Comparison of ENCODE assay signal across 2 fruit fly cellular contexts in the genomic region with DNA sequence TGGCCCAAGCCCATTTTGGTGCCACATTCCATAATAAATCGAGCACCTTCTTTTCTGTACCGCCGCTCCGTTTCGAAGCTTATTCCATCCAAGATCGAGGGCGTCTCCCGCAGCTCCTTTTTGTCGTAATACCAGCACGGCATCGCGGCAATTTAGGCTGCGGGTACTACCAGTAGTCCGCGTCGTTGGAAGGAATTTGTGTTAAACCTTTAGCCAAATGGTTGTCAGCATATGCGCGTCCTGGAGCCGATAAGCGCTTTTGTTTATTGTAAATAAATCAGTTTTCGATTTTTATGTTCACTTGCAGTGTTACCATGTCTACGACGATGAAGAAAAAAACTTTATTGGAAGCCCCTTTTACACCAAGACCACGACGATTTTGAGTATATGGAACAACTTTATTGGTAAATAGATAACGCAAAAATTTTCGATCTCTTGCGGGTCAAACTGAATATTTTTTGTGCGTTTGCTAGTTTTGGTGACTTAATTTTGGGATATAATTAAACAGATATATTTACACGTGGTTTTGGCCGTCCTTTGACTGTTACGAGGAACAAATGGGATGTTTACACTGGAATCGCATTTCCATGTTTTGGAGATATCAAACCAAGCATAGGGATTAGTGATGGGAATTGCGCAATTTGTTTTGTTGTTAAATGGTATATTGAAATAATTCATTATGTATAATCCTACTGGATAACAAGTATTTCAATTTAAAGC.
A peak's percentile ranks its signal among the peaks of the same experiment; 100 is the strongest.
TF ChIP-seq lines count a peak whose summit lies in the region.

A gene (minus strand): TSS at position 562 of the 720 bp plus-strand sequence.

TF ChIP-seq in whole organism, embryonic, 481 proteins besides CTCF, POLR2A, EP300 and RAD21 (continued from another document and continues in another):
- TF ChIP-seq D (optimal IDR thresholded peaks at IDR 0.05; lab: Kevin White, UChicago) (no peak), D (GFP tag; optimal IDR thresholded peaks at IDR 0.05; lab: Kevin White, UChicago) (no peak), grau (tag; optimal IDR thresholded peaks at IDR 0.05; lab: Kevin White, UChicago) (peak; percentile 11), CG32767 (GFP tag; IDR thresholded peaks at IDR 0.05; lab: Robert Waterston, UW) (no peak), Bdp1 (GFP tag; optimal IDR thresholded peaks at IDR 0.05; lab: Kevin White, UChicago) (no peak), ken (GFP tag; IDR thresholded peaks at IDR 0.05; lab: Robert Waterston, UW) (no peak), Hsf (GFP tag; optimal IDR thresholded peaks at IDR 0.05; lab: Kevin White, UChicago) (peak; percentile 10), CG1602 (GFP tag; optimal IDR thresholded peaks at IDR 0.05; lab: Kevin White, UChicago) (peak; percentile 18), CG9797 (GFP tag; optimal IDR thresholded peaks at IDR 0.05; lab: Kevin White, UChicago) (peak; percentile 26), CG13424 (tag; optimal IDR thresholded peaks at IDR 0.05; lab: Kevin White, UChicago) (peak; percentile 9), Sry-δ (GFP tag; optimal IDR thresholded peaks at IDR 0.05; lab: Kevin White, UChicago) (peak; percentile 67), CG15479 (GFP tag; optimal IDR thresholded peaks at IDR 0.05; lab: Kevin White, UChicago) (peak; percentile 22), CG42726 (GFP tag; IDR thresholded peaks at IDR 0.05; lab: Robert Waterston, UW; ENCODE audit: partially characterized antibody) (no peak), fu2 (GFP tag; optimal IDR thresholded peaks at IDR 0.05; lab: Kevin White, UChicago) (peak; percentile 23), CG4617 (GFP tag; optimal IDR thresholded peaks at IDR 0.05; lab: Kevin White, UChicago; ENCODE audit: borderline replicate concordance) (peak; percentile 66), ATbp (GFP tag; optimal IDR thresholded peaks at IDR 0.05; lab: Kevin White, UChicago) (no peak), CG7556 (GFP tag; optimal IDR thresholded peaks at IDR 0.05; lab: Kevin White, UChicago) (no peak), amos (GFP tag; IDR thresholded peaks at IDR 0.05; lab: Robert Waterston, UW; ENCODE audit: partially characterized antibody) (no peak), CG8290 (GFP tag; optimal IDR thresholded peaks at IDR 0.05; lab: Kevin White, UChicago) (peak; percentile 9), CG8290 (tag; optimal IDR thresholded peaks at IDR 0.05; lab: Kevin White, UChicago) (peak in 1 of 2 experiments; percentile 53), ssp (GFP tag; IDR thresholded peaks at IDR 0.05; lab: Robert Waterston, UW) (peak; percentile 96), sens (GFP tag; lab: Kevin White, UChicago) (peak; percentile 86), nmo (GFP tag; optimal IDR thresholded peaks at IDR 0.05; lab: Kevin White, UChicago) (peak; percentile 50), YL-1 (GFP tag; optimal IDR thresholded peaks at IDR 0.05; lab: Kevin White, UChicago) (peak; percentile 1), CG2199 (GFP tag; IDR thresholded peaks at IDR 0.05; lab: Robert Waterston, UW) (0 out of 3 replicates have a peak, but pooled peaks have one; percentile 64), CG9817 (tag; optimal IDR thresholded peaks at IDR 0.05; lab: Kevin White, UChicago) (peak; percentile 18), gem (tag; optimal IDR thresholded peaks at IDR 0.05; lab: Kevin White, UChicago) (peak; percentile 43), Tbp (GFP tag; optimal IDR thresholded peaks at IDR 0.05; lab: Kevin White, UChicago) (no peak), prd (optimal IDR thresholded peaks at IDR 0.05; lab: Kevin White, UChicago) (no peak), prd (GFP tag; IDR thresholded peaks at IDR 0.05; lab: Robert Waterston, UW) (peak; percentile 43; the same call in 1 of the 3 replicates), Chrac-16 (GFP tag; optimal IDR thresholded peaks at IDR 0.05; lab: Kevin White, UChicago) (no peak), CG43689 (GFP tag; IDR thresholded peaks at IDR 0.05; lab: Robert Waterston, UW) (no peak), Dbx (GFP tag; IDR thresholded peaks at IDR 0.05; lab: Robert Waterston, UW) (no peak), CG14710 (tag; optimal IDR thresholded peaks at IDR 0.05; lab: Kevin White, UChicago) (peak; percentile 46), CG10543 (GFP tag; optimal IDR thresholded peaks at IDR 0.05; lab: Kevin White, UChicago) (no peak), CG33213 (GFP tag; optimal IDR thresholded peaks at IDR 0.05; lab: Kevin White, UChicago) (peak; percentile 13), Neu2 (GFP tag; optimal IDR thresholded peaks at IDR 0.05; lab: Kevin White, UChicago; ENCODE audit: borderline replicate concordance) (peak; percentile 68), eve (GFP tag; optimal IDR thresholded peaks at IDR 0.05; lab: Kevin White, UChicago) (peak in 1 of 2 experiments; percentile 51), CG2120 (GFP tag; optimal IDR thresholded peaks at IDR 0.05; lab: Kevin White, UChicago) (peak; percentile 39), Dfd (GFP tag; optimal IDR thresholded peaks at IDR 0.05; lab: Kevin White, UChicago) (peak in 1 of 2 experiments; percentile 29), CG10366 (GFP tag; IDR thresholded peaks at IDR 0.05; lab: Robert Waterston, UW) (no peak), CoRest (tag; optimal IDR thresholded peaks at IDR 0.05; lab: Kevin White, UChicago) (peak; percentile 42), Mad (GFP tag; optimal IDR thresholded peaks at IDR 0.05; lab: Kevin White, UChicago) (peak; percentile 33), CG11723 (GFP tag; optimal IDR thresholded peaks at IDR 0.05; lab: Kevin White, UChicago) (peak; percentile 84), NFAT (GFP tag; IDR thresholded peaks at IDR 0.05; lab: Robert Waterston, UW) (no peak), CG1603 (tag; optimal IDR thresholded peaks at IDR 0.05; lab: Kevin White, UChicago) (peak; percentile 93), schlank (tag; optimal IDR thresholded peaks at IDR 0.05; lab: Kevin White, UChicago) (no peak), Sry-β (GFP tag; optimal IDR thresholded peaks at IDR 0.05; lab: Kevin White, UChicago) (no peak), bbx (GFP tag; IDR thresholded peaks at IDR 0.05; lab: Robert Waterston, UW; ENCODE audit: partially characterized antibody) (no peak), Ets65A (GFP tag; lab: Kevin White, UChicago) (peak; percentile 92), Doc2 (GFP tag; IDR thresholded peaks at IDR 0.05; lab: Robert Waterston, UW) (no peak), MESR4 (GFP tag; optimal IDR thresholded peaks at IDR 0.05; lab: Kevin White, UChicago) (peak; percentile 81), dysf (GFP tag; IDR thresholded peaks at IDR 0.05; lab: Robert Waterston, UW) (no peak), lola (GFP tag; optimal IDR thresholded peaks at IDR 0.05; lab: Kevin White, UChicago) (peak in 1 of 3 experiments; percentile 37), dmrt11E (tag; optimal IDR thresholded peaks at IDR 0.05; lab: Kevin White, UChicago) (peak; percentile 21), Ets97D (GFP tag; optimal IDR thresholded peaks at IDR 0.05; lab: Kevin White, UChicago) (peak; percentile 3), phol (tag; optimal IDR thresholded peaks at IDR 0.05; lab: Kevin White, UChicago) (peak; percentile 46), Pdp1 (GFP tag; optimal IDR thresholded peaks at IDR 0.05; lab: Kevin White, UChicago) (peak; percentile 2 to 59), CG7987 (GFP tag; optimal IDR thresholded peaks at IDR 0.05; lab: Kevin White, UChicago) (no peak), Mes4 (GFP tag; optimal IDR thresholded peaks at IDR 0.05; lab: Kevin White, UChicago) (peak; percentile 22), CG2875 (GFP tag; optimal IDR thresholded peaks at IDR 0.05; lab: Kevin White, UChicago) (no peak)

TF ChIP-seq in whole organism, prepupa, 60 proteins besides CTCF, POLR2A, EP300 and RAD21 (continued from another document):
- TF ChIP-seq CG6854 (GFP tag; optimal IDR thresholded peaks at IDR 0.05; lab: Kevin White, UChicago) (no peak), ss (GFP tag; optimal IDR thresholded peaks at IDR 0.05; lab: Kevin White, UChicago) (peak in 1 of 2 experiments; percentile 10), CG7368 (GFP tag; optimal IDR thresholded peaks at IDR 0.05; lab: Kevin White, UChicago) (no peak), Ets96B (tag; optimal IDR thresholded peaks at IDR 0.05; lab: Kevin White, UChicago) (no peak), CG8119 (GFP tag; IDR thresholded peaks at IDR 0.05; lab: Robert Waterston, UW) (no peak), CG1621 (tag; optimal IDR thresholded peaks at IDR 0.05; lab: Kevin White, UChicago) (no peak), Eip78C (GFP tag; lab: Kevin White, UChicago) (peak; percentile 60), CG31627 (GFP tag; optimal IDR thresholded peaks at IDR 0.05; lab: Kevin White, UChicago) (peak; percentile 30), lz (GFP tag; optimal IDR thresholded peaks at IDR 0.05; lab: Kevin White, UChicago) (peak; percentile 18), CG8632 (GFP tag; optimal IDR thresholded peaks at IDR 0.05; lab: Kevin White, UChicago) (no peak), CG10669 (GFP tag; optimal IDR thresholded peaks at IDR 0.05; lab: Kevin White, UChicago) (no peak), fd59A (GFP tag; optimal IDR thresholded peaks at IDR 0.05; lab: Kevin White, UChicago) (no peak), CG6792 (GFP tag; optimal IDR thresholded peaks at IDR 0.05; lab: Kevin White, UChicago) (no peak), Hr38 (GFP tag; optimal IDR thresholded peaks at IDR 0.05; lab: Kevin White, UChicago) (no peak), Gug (GFP tag; IDR thresholded peaks at IDR 0.05; lab: Robert Waterston, UW) (no peak), fd85E (GFP tag; optimal IDR thresholded peaks at IDR 0.05; lab: Kevin White, UChicago) (no peak), Sox102F (GFP tag; optimal IDR thresholded peaks at IDR 0.05; lab: Kevin White, UChicago) (no peak), CG15336 (GFP tag; IDR thresholded peaks at IDR 0.05; lab: Robert Waterston, UW) (no peak), CG10631 (GFP tag; optimal IDR thresholded peaks at IDR 0.05; lab: Kevin White, UChicago) (peak; percentile 1), acj6 (GFP tag; optimal IDR thresholded peaks at IDR 0.05; lab: Kevin White, UChicago) (no peak), Hr4 (GFP tag; optimal IDR thresholded peaks at IDR 0.05; lab: Kevin White, UChicago) (peak; percentile 25), dsx (GFP tag; optimal IDR thresholded peaks at IDR 0.05; lab: Kevin White, UChicago; ENCODE audit: poor library complexity, severe bottlenecking) (no peak), Eip93F (GFP tag; optimal IDR thresholded peaks at IDR 0.05; lab: Kevin White, UChicago) (no peak), Eip75B (GFP tag; optimal IDR thresholded peaks at IDR 0.05; lab: Kevin White, UChicago) (no peak), svp (GFP tag; lab: Kevin White, UChicago) (peak; percentile 55), CG6163 (GFP tag; IDR thresholded peaks at IDR 0.05; lab: Robert Waterston, UW) (no peak), Met (GFP tag; optimal IDR thresholded peaks at IDR 0.05; lab: Kevin White, UChicago) (no peak), CG4318 (GFP tag; optimal IDR thresholded peaks at IDR 0.05; lab: Kevin White, UChicago) (no peak), CG9139 (GFP tag; optimal IDR thresholded peaks at IDR 0.05; lab: Kevin White, UChicago) (no peak), Hr39 (GFP tag; optimal IDR thresholded peaks at IDR 0.05; lab: Kevin White, UChicago) (peak; percentile 33), OdsH (GFP tag; optimal IDR thresholded peaks at IDR 0.05; lab: Kevin White, UChicago) (peak; percentile 4), Lpt (GFP tag; optimal IDR thresholded peaks at IDR 0.05; lab: Kevin White, UChicago) (no peak)
